Fruit fly (Drosophila melanogaster) whole organism, wandering third instar larva: Measurements from ENCODE around the gene Nrx-1.

Experiments used
- Abd-B ChIP-seq: fragments of >200 bp; optimal IDR thresholded peaks from 2 replicates; lab custom pipeline; 2017; ENCODE audit warnings: missing biosample characterization, missing genetic modification characterization
- CG32264 ChIP-seq: fragments of 200-800 bp; sonication (Bioruptor generic); optimal IDR thresholded peaks from 2 replicates; lab custom pipeline; 2016; ENCODE audit warnings: missing biosample characterization, missing genetic modification characterization
- CG9705 ChIP-seq: fragments of 200-800 bp; sonication (Bioruptor generic); optimal IDR thresholded peaks from 2 replicates; lab custom pipeline; 2018; ENCODE audit warnings: missing biosample characterization, mild to moderate bottlenecking, missing genetic modification characterization
- CrebA ChIP-seq: fragments of 200-800 bp; sonication (Bioruptor generic); optimal IDR thresholded peaks from 2 replicates; lab custom pipeline; 2016; ENCODE audit warnings: missing biosample characterization, mild to moderate bottlenecking, missing genetic modification characterization, borderline replicate concordance
- Dfd ChIP-seq: fragments of >200 bp; optimal IDR thresholded peaks from 2 replicates; lab custom pipeline; 2017; ENCODE audit warnings: missing biosample characterization, missing genetic modification characterization
- Dif ChIP-seq: fragments of 200-275, 200-300 bp; sonication (Bioruptor generic); optimal IDR thresholded peaks from 2 replicates; lab custom pipeline; 2018; ENCODE audit warnings: missing biosample characterization, missing genetic modification characterization; ENCODE audit not compliant: partially characterized antibody
- GATAd ChIP-seq: sonication (Bioruptor generic); optimal IDR thresholded peaks from 2 replicates; lab custom pipeline; 2016; ENCODE audit warnings: missing biosample characterization, missing genetic modification characterization
- HLH106 ChIP-seq: fragments of 200-800 bp; optimal IDR thresholded peaks from 3 replicates; lab custom pipeline; 2019; ENCODE audit warnings: missing biosample characterization, mild to moderate bottlenecking, missing genetic modification characterization, moderate library complexity
- Hnf4 ChIP-seq: fragments of 200-800 bp; sonication (Bioruptor generic); optimal IDR thresholded peaks from 2 replicates; lab custom pipeline; 2016; ENCODE audit warnings: missing biosample characterization, mild to moderate bottlenecking, missing genetic modification characterization
- Hr83 ChIP-seq: fragments of 200-300 bp; sonication (Bioruptor generic); optimal IDR thresholded peaks from 2 replicates; lab custom pipeline; 2016; ENCODE audit warnings: missing biosample characterization, mild to moderate bottlenecking, missing genetic modification characterization, moderate library complexity; ENCODE audit not compliant: poor library complexity, severe bottlenecking
- Jra ChIP-seq: sonication (Bioruptor generic); optimal IDR thresholded peaks from 2 replicates; lab custom pipeline; 2016; ENCODE audit warnings: missing biosample characterization, missing genetic modification characterization
- Mio ChIP-seq: sonication (Bioruptor generic); optimal IDR thresholded peaks from 2 replicates; lab custom pipeline; 2016; ENCODE audit warnings: missing biosample characterization, missing genetic modification characterization
- Myc ChIP-seq: fragments of >200 bp; optimal IDR thresholded peaks from 2 replicates; lab custom pipeline; 2017
- N ChIP-seq: fragments of >200 bp; optimal IDR thresholded peaks from 2 replicates; lab custom pipeline; 2018; ENCODE audit warnings: missing biosample characterization, missing external identifiers, missing genetic modification characterization
- OdsH ChIP-seq: fragments of 200-800 bp; sonication (Bioruptor generic); optimal IDR thresholded peaks from 2 replicates; lab custom pipeline; 2016; ENCODE audit warnings: missing biosample characterization, mild to moderate bottlenecking, missing genetic modification characterization
- Rel ChIP-seq, 2 experiments: fragments of 200-800 bp; sonication (Bioruptor generic) in 1 of 2; optimal IDR thresholded peaks; 2 replicates in 1 of 2; 3 replicates in 1 of 2; lab custom pipeline; 2016 to 2019; ENCODE audit warnings: mild to moderate bottlenecking in 2 of 2, missing biosample characterization in 2 of 2, missing genetic modification characterization in 2 of 2, moderate library complexity in 1 of 2
- Sp1 ChIP-seq: fragments of 200-800 bp; sonication (Bioruptor generic); optimal IDR thresholded peaks from 3 replicates; lab custom pipeline; 2019; ENCODE audit warnings: missing biosample characterization, mild to moderate bottlenecking, missing genetic modification characterization, moderate library complexity
- Vsx2 ChIP-seq: fragments of 200-300, 225-300 bp; sonication (Bioruptor generic); optimal IDR thresholded peaks from 2 replicates; lab custom pipeline; 2018; ENCODE audit warnings: missing biosample characterization, missing genetic modification characterization; ENCODE audit not compliant: partially characterized antibody
- br ChIP-seq: fragments of 200-800 bp; sonication (Bioruptor generic); optimal IDR thresholded peaks from 2 replicates; lab custom pipeline; 2016; ENCODE audit warnings: missing biosample characterization, missing genetic modification characterization
- brk ChIP-seq: fragments of 200-800 bp; sonication (Bioruptor generic); optimal IDR thresholded peaks from 2 replicates; lab custom pipeline; 2016; ENCODE audit warnings: missing biosample characterization, mild to moderate bottlenecking, missing genetic modification characterization
- dl ChIP-seq, 2 experiments: fragments of 175-275, 200-275 bp in 1 of 2; fragments of 200-275 bp in 1 of 2; sonication (Bioruptor generic); optimal IDR thresholded peaks; lab custom pipeline; 2018; ENCODE audit warnings: mild to moderate bottlenecking in 2 of 2, missing biosample characterization in 2 of 2, missing genetic modification characterization in 2 of 2, moderate library complexity in 2 of 2; ENCODE audit not compliant: partially characterized antibody in 2 of 2, insufficient read depth in 1 of 2
- dmrt93B ChIP-seq: fragments of 200-800 bp; sonication (Bioruptor generic); optimal IDR thresholded peaks from 2 replicates; lab custom pipeline; 2018; ENCODE audit warnings: missing biosample characterization, mild to moderate bottlenecking, missing genetic modification characterization
- dsf ChIP-seq: sonication (Bioruptor generic); optimal IDR thresholded peaks from 2 replicates; lab custom pipeline; 2016; ENCODE audit warnings: missing biosample characterization, missing genetic modification characterization, borderline replicate concordance
- ey ChIP-seq: fragments of 200-800 bp; sonication (Bioruptor generic); optimal IDR thresholded peaks from 2 replicates; lab custom pipeline; 2016; ENCODE audit warnings: missing biosample characterization, missing genetic modification characterization
- foxo ChIP-seq, 2 experiments: fragments of 200-800 bp; sonication (Bioruptor generic); optimal IDR thresholded peaks; 2 replicates in 1 of 2; 3 replicates in 1 of 2; lab custom pipeline; 2016 to 2017; ENCODE audit warnings: missing biosample characterization in 2 of 2, missing genetic modification characterization in 2 of 2
- fru ChIP-seq: fragments of 200-800 bp; sonication (Bioruptor generic); optimal IDR thresholded peaks from 3 replicates; lab custom pipeline; 2016; ENCODE audit warnings: missing biosample characterization, mild to moderate bottlenecking, missing genetic modification characterization
- h ChIP-seq: fragments of 200-800 bp; sonication (Bioruptor generic); optimal IDR thresholded peaks from 3 replicates; lab custom pipeline; 2016; ENCODE audit warnings: missing biosample characterization, mild to moderate bottlenecking, missing genetic modification characterization
- lola ChIP-seq: fragments of >200 bp; optimal IDR thresholded peaks from 2 replicates; lab custom pipeline; 2017; ENCODE audit warnings: missing biosample characterization, missing genetic modification characterization
- pan ChIP-seq: fragments of >200 bp; optimal IDR thresholded peaks from 2 replicates; lab custom pipeline; 2017
- psq ChIP-seq: fragments of 200-800 bp; sonication (Bioruptor generic); optimal IDR thresholded peaks from 3 replicates; lab custom pipeline; 2017; ENCODE audit warnings: missing biosample characterization, mild to moderate bottlenecking, missing genetic modification characterization, moderate library complexity
- rgr ChIP-seq: fragments of 200-800 bp; sonication (Bioruptor generic); optimal IDR thresholded peaks from 3 replicates; lab custom pipeline; 2016; ENCODE audit warnings: missing biosample characterization, mild to moderate bottlenecking, missing genetic modification characterization
- sage ChIP-seq: fragments of 200-800 bp; sonication (Bioruptor generic); optimal IDR thresholded peaks from 2 replicates; lab custom pipeline; 2016; ENCODE audit warnings: missing biosample characterization, mild to moderate bottlenecking, missing genetic modification characterization
- sv ChIP-seq: fragments of 200-800 bp; sonication (Bioruptor generic); optimal IDR thresholded peaks from 3 replicates; lab custom pipeline; 2016; ENCODE audit warnings: missing biosample characterization, missing genetic modification characterization
- tai ChIP-seq: sonication (Bioruptor generic); optimal IDR thresholded peaks from 2 replicates; lab custom pipeline; 2016; ENCODE audit warnings: missing biosample characterization, missing genetic modification characterization
- woc ChIP-seq: sonication (Bioruptor generic); optimal IDR thresholded peaks from 2 replicates; lab custom pipeline; 2016; ENCODE audit warnings: missing biosample characterization, mild to moderate bottlenecking, missing genetic modification characterization

Gene Nrx-1

dm6 chr3R:22467939-22468571 lies at the start of gene Nrx-1, which contains the start of gene CG5377:
Gene Nrx-1 (plus strand): TSS chr3R:22468512.
Gene CG5377 (minus strand): TSS chr3R:22468157.
- TF ChIP-seq Mio (GFP tag; lab: Kevin White, UChicago) (no peak), GATAd (GFP tag; lab: Kevin White, UChicago) (peak; percentile 3), Dif (GFP tag; lab: Kevin White, UChicago) (no peak)

- peak; percentile 51 for TF ChIP-seq h
- peak; percentile 7 for TF ChIP-seq Sp1 (GFP tag; lab: Kevin White, UChicago)
- TF ChIP-seq HLH106 (tag; lab: Kevin White, UChicago) = no peak
- peak; percentile 55 for TF ChIP-seq rgr (GFP tag; lab: Kevin White, UChicago)
- TF ChIP-seq Vsx2 (GFP tag; lab: Kevin White, UChicago) = peak; percentile 55
- peak; percentile 79 for TF ChIP-seq Myc (lab: Kevin White, UChicago)
- peak; percentile 22 for TF ChIP-seq br (GFP tag; lab: Kevin White, UChicago)
- no peak for TF ChIP-seq Rel (GFP tag; optimal IDR thresholded peaks at IDR 0.05; lab: Kevin White, UChicago)
- TF ChIP-seq Rel (tag; optimal IDR thresholded peaks at IDR 0.05; lab: Kevin White, UChicago) = peak; percentile 42
- peak; percentile 15 for TF ChIP-seq Dif (GFP tag; lab: Kevin White, UChicago)
- no peak for TF ChIP-seq Abd-B (GFP tag; lab: Kevin White, UChicago)
- peak; percentile 31 for TF ChIP-seq sage (GFP tag; lab: Kevin White, UChicago)
- TF ChIP-seq, all 38 proteins: peak for 9
Measured at dm6 chr3R:22420911-22421310, 47.4 kb upstream of the Nrx-1 start, which contains the start of the genes Nop56 and mats. Gene Nop56 (minus strand): TSS chr3R:22421068. Gene mats (plus strand): TSS chr3R:22421161.

- no peak for TF ChIP-seq Dfd (GFP tag; lab: Kevin White, UChicago)
- TF ChIP-seq sv (GFP tag; lab: Kevin White, UChicago) = peak; percentile 29
- TF ChIP-seq Mio (GFP tag; lab: Kevin White, UChicago) = no peak
- no peak for TF ChIP-seq brk (GFP tag; lab: Kevin White, UChicago)
- TF ChIP-seq Rel (GFP tag; optimal IDR thresholded peaks at IDR 0.05; lab: Kevin White, UChicago) = no peak
- peak; percentile 47 for TF ChIP-seq Rel (tag; optimal IDR thresholded peaks at IDR 0.05; lab: Kevin White, UChicago)
- TF ChIP-seq woc (GFP tag; lab: Kevin White, UChicago) = peak; percentile 67
- no peak for TF ChIP-seq lola (GFP tag; lab: Kevin White, UChicago)
- TF ChIP-seq tai (GFP tag; lab: Kevin White, UChicago) = no peak
- peak; percentile 85 for TF ChIP-seq h
- peak; percentile 83 for TF ChIP-seq rgr (GFP tag; lab: Kevin White, UChicago)
- no peak for TF ChIP-seq CrebA (GFP tag; lab: Kevin White, UChicago)
- TF ChIP-seq sage (GFP tag; lab: Kevin White, UChicago) = peak; percentile 35
- no peak for TF ChIP-seq Dif (GFP tag; lab: Kevin White, UChicago)
- TF ChIP-seq foxo (GFP tag; optimal IDR thresholded peaks at IDR 0.05; lab: Kevin White, UChicago) = peak; percentile 44 to 86
- no peak for TF ChIP-seq dl (GFP tag; optimal IDR thresholded peaks at IDR 0.05; lab: Kevin White, UChicago; ENCODE audit: insufficient read depth in 1 of 2, partially characterized antibody in 2 of 2)
- TF ChIP-seq Jra (GFP tag; lab: Kevin White, UChicago) = no peak
- TF ChIP-seq pan (lab: Kevin White, UChicago) = no peak
- TF ChIP-seq Hnf4 (GFP tag; lab: Kevin White, UChicago) = no peak
- peak; percentile 84 for TF ChIP-seq HLH106 (tag; lab: Kevin White, UChicago)
- no peak for TF ChIP-seq dmrt93B (GFP tag; lab: Kevin White, UChicago)
- peak; percentile 81 for TF ChIP-seq CG32264 (GFP tag; lab: Kevin White, UChicago)
- TF ChIP-seq Vsx2 (GFP tag; lab: Kevin White, UChicago) = no peak
- TF ChIP-seq N (GFP tag; lab: Kevin White, UChicago) = no peak
- peak; percentile 79 for TF ChIP-seq OdsH (GFP tag; lab: Kevin White, UChicago)
- TF ChIP-seq CG9705 (GFP tag; lab: Kevin White, UChicago) = peak; percentile 10
- peak; percentile 85 for TF ChIP-seq fru (GFP tag; lab: Kevin White, UChicago)
- peak; percentile 76 for TF ChIP-seq br (GFP tag; lab: Kevin White, UChicago)
- no peak for TF ChIP-seq GATAd (GFP tag; lab: Kevin White, UChicago)
- peak; percentile 70 for TF ChIP-seq psq (GFP tag; lab: Kevin White, UChicago)
- no peak for TF ChIP-seq dsf (GFP tag; lab: Kevin White, UChicago)
- TF ChIP-seq Hr83 (GFP tag; lab: Kevin White, UChicago) = peak; percentile 44
- TF ChIP-seq Sp1 (GFP tag; lab: Kevin White, UChicago) = peak; percentile 70
- no peak for TF ChIP-seq Abd-B (GFP tag; lab: Kevin White, UChicago)
- peak; percentile 82 for TF ChIP-seq ey (GFP tag; lab: Kevin White, UChicago)
Measured at dm6 chr3R:22421618-22422017, 46.7 kb upstream of the Nrx-1 start.
